Worm (Caenorhabditis elegans): ENCODE results near the gene ttr-42.

ce11 chrX:2604358-2605016 lies 26.9 kb downstream of the ttr-42 start:
- TF ChIP-seq W03F9.2 (tag; optimal IDR thresholded peaks at IDR 0.05) = no peak
- no peak for TF ChIP-seq dao-5 (tag; optimal IDR thresholded peaks at IDR 0.05)

Measured in whole organism, L4/young adult.